Fruit fly (Drosophila melanogaster): ENCODE measurements around the gene CG6511.

DNA sequence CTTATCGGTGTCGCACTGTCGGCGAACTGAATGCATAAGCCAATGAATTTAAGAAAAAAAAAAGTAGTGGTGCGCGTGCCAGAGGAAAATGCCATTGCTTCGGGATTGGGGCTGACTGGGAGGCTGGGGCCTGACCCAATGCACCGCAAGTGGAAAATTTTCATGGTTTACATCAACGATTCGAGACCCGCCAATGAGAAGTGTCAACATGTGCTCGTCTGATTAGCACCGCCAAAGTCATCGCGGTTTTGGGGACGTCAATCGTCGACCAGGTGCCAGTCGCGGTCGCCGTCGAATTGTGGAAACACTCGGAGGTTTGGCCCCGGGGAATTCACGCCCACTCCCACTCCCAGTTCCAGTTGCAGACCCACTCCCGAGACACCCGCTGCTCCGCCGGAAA, 37.4 kb upstream of the CG6511 start:
- TF ChIP-seq Clk (GFP tag; optimal IDR thresholded peaks at IDR 0.05) (no peak), pad (GFP tag; optimal IDR thresholded peaks at IDR 0.05) (no peak), CG11617 (GFP tag; optimal IDR thresholded peaks at IDR 0.05) (no peak), tj (GFP tag; optimal IDR thresholded peaks at IDR 0.05) (no peak), CG5204 (GFP tag; optimal IDR thresholded peaks at IDR 0.05) (no peak), Crg-1 (GFP tag; optimal IDR thresholded peaks at IDR 0.05) (no peak), toe (GFP tag; optimal IDR thresholded peaks at IDR 0.05) (no peak), ovo (GFP tag; optimal IDR thresholded peaks at IDR 0.05) (no peak), Hr96 (GFP tag; optimal IDR thresholded peaks at IDR 0.05) (no peak), cic (GFP tag; optimal IDR thresholded peaks at IDR 0.05) (no peak), CG14711 (tag; optimal IDR thresholded peaks at IDR 0.05) (no peak)
